Worm (Caenorhabditis elegans) whole organism, L2 larva: ENCODE measurements around the gene C52B9.4.

Experiments used
- ama-1 ChIP-seq: fragments of 150-350 bp; optimal IDR thresholded peaks from 2 replicates; lab custom pipeline; 2018; ENCODE audit warnings: inconsistent platforms
- ceh-82 ChIP-seq: fragments of 150-350 bp; optimal IDR thresholded peaks from 2 replicates; lab custom pipeline; 2014; ENCODE audit warnings: missing biosample characterization, missing genetic modification characterization
- crh-2 ChIP-seq: sonication (generic microtip); optimal IDR thresholded peaks from 2 replicates; lab custom pipeline; 2017; ENCODE audit warnings: missing biosample characterization, missing genetic modification characterization
- lsy-2 ChIP-seq, 2 experiments: fragments of 150-350 bp in 1 of 2; sonication (generic microtip) in 1 of 2; optimal IDR thresholded peaks; 2 replicates each; lab custom pipeline; 2014 to 2017; ENCODE audit warnings: missing biosample characterization in 2 of 2, missing genetic modification characterization in 2 of 2
- mab-5 ChIP-seq: fragments of 150-350 bp; optimal IDR thresholded peaks from 2 replicates; lab custom pipeline; 2014; ENCODE audit warnings: missing biosample characterization, missing genetic modification characterization
- sma-3 ChIP-seq: sonication (generic microtip); optimal IDR thresholded peaks from 2 replicates; lab custom pipeline; 2016; ENCODE audit warnings: missing genetic modification reagents, missing genetic modification characterization, missing compliant biosample characterization
- snpc-4 ChIP-seq: fragments of 150-350 bp; optimal IDR thresholded peaks from 2 replicates; lab custom pipeline; 2014; ENCODE audit warnings: missing biosample characterization, missing genetic modification characterization
- unc-55 ChIP-seq: fragments of 150-350 bp; sonication (generic microtip); optimal IDR thresholded peaks from 3 replicates; lab custom pipeline; 2014; ENCODE audit warnings: missing biosample characterization, missing genetic modification reagents, missing genetic modification characterization
- unc-62 ChIP-seq: fragments of 150-350 bp; optimal IDR thresholded peaks from 2 replicates; lab custom pipeline; 2014; ENCODE audit warnings: missing biosample characterization, missing genetic modification reagents, missing genetic modification characterization

DNA sequence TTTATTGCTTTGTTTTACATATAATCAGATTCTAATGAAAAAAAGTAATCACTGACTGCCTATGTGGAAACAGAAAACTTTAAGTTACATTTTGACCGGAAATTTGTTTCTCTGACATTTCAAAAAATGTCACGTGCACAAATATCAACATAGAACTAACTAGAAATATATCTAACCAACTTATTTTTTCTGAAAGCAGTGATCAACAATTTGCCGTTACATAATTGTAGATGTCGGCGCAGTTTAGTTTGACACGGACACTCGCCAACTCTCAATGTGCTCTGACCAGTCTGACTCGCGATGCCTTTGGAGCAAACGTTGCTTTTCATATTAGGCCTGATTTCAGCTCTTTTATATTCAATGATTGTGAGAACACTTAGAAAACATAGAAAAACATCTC is 3.7 kb upstream of the C52B9.4 start, which contains the start of gene srv-6:
- no peak for TF ChIP-seq mab-5
- TF ChIP-seq snpc-4 (tag; lab: Kevin White, UChicago) = no peak
- TF ChIP-seq crh-2 = no peak
- no peak for TF ChIP-seq unc-62 (GFP tag; lab: Kevin White, UChicago)
- no peak for TF ChIP-seq ama-1 (lab: Kevin White, UChicago)
- TF ChIP-seq unc-55 = no peak
- TF ChIP-seq ceh-82 (tag; lab: Kevin White, UChicago) = no peak
- TF ChIP-seq lsy-2 (tag; optimal IDR thresholded peaks at IDR 0.05; lab: Kevin White, UChicago) = no peak
- TF ChIP-seq sma-3 (GFP tag; lab: Kevin White, UChicago) = no peak
